Worm (Caenorhabditis elegans) whole organism, L3 larva: ENCODE measurements around the gene ZK632.4.

Source experiments
- ama-1 ChIP-seq: fragments of 150-350 bp; optimal IDR thresholded peaks from 2 replicates; lab custom pipeline; 2018
- jun-1 ChIP-seq: fragments of 150-350 bp; optimal IDR thresholded peaks from 2 replicates; lab custom pipeline; 2014; ENCODE audit warnings: missing biosample characterization, missing genetic modification reagents, missing genetic modification characterization
- lin-15B ChIP-seq: fragments of 150-350 bp; optimal IDR thresholded peaks from 2 replicates; lab custom pipeline; 2014; ENCODE audit warnings: missing biosample characterization, missing genetic modification characterization
- pha-4 ChIP-seq: fragments of 150-350 bp; optimal IDR thresholded peaks from 2 replicates; lab custom pipeline; 2014; ENCODE audit warnings: missing biosample characterization, missing genetic modification reagents, missing genetic modification characterization
- unc-39 ChIP-seq: sonication (generic microtip); optimal IDR thresholded peaks from 4 replicates; lab custom pipeline; 2017; ENCODE audit warnings: missing biosample characterization, missing genetic modification characterization
- unc-62 ChIP-seq: fragments of 150-350 bp; sonication (generic microtip); optimal IDR thresholded peaks from 4 replicates; lab custom pipeline; 2014; ENCODE audit warnings: missing biosample characterization, missing genetic modification reagents, missing genetic modification characterization

DNA sequence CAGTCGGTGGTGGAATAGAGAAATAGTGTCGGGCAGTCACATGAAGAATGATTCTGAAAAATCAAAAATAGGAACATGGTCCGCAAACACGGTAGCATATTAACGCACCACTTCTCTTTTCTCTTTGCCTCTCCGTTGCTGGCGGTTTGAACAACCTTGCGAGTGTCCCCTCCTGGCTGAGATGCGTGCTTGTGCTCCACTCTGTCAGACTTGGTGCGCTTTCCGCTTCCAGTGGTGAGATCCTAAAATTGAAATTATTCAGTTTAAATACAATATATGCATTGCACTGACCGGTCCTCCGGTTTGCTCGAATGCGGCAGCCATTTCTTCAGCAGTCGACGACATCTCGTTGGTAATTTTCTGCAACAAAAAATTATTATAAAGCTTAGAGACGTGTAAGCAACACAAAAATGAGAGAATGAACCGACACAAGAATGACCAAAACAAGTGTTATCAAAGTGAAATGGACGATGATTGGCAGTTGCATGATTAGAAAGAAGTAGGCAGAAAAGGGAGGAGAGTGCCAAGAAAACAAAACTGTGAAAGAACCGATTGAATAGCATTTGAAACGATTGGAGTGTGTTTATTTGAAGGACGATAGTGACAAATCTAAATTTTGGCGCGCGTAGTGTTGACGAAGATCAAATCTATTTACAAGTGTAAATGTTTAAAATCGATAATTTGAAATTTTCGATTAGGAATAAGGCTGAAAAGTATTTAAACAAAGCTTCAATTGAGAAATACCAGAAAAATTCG is 18.0 kb upstream of the ZK632.4 start, which contains the start of gene ZK632.9:
- no peak for TF ChIP-seq unc-39 (tag; lab: Kevin White, UChicago)
- no peak for TF ChIP-seq unc-62 (GFP tag; lab: Kevin White, UChicago)
- no peak for TF ChIP-seq pha-4 (tag; lab: Kevin White, UChicago)
- TF ChIP-seq lin-15B (tag; lab: Kevin White, UChicago) = no peak
- no peak for TF ChIP-seq jun-1 (tag; lab: Kevin White, UChicago)
- TF ChIP-seq ama-1 (lab: Kevin White, UChicago) = peak; percentile 57
